Fruit fly (Drosophila melanogaster): ENCODE data around the gene CG31495.

CG31495 gene

dm6 chr3R:13859242-13859641 is 19.5 kb upstream of the CG31495 start:
- TF ChIP-seq sage (GFP tag; optimal IDR thresholded peaks at IDR 0.05) (no peak), CG32264 (GFP tag; optimal IDR thresholded peaks at IDR 0.05) (no peak), Hnf4 (GFP tag; optimal IDR thresholded peaks at IDR 0.05) (no peak), foxo (GFP tag; optimal IDR thresholded peaks at IDR 0.05) (no peak), N (GFP tag; optimal IDR thresholded peaks at IDR 0.05) (no peak), Myc (optimal IDR thresholded peaks at IDR 0.05) (no peak), CG9705 (GFP tag; optimal IDR thresholded peaks at IDR 0.05) (no peak), Sp1 (GFP tag; optimal IDR thresholded peaks at IDR 0.05) (no peak), Abd-B (GFP tag; optimal IDR thresholded peaks at IDR 0.05) (no peak), dmrt93B (GFP tag; optimal IDR thresholded peaks at IDR 0.05) (no peak), Rel (GFP tag; optimal IDR thresholded peaks at IDR 0.05) (no peak), Rel (tag; optimal IDR thresholded peaks at IDR 0.05) (no peak), Hr83 (GFP tag; optimal IDR thresholded peaks at IDR 0.05; ENCODE audit: poor library complexity, severe bottlenecking) (no peak), Mio (GFP tag; optimal IDR thresholded peaks at IDR 0.05) (no peak)

dm6 chr3R:13857339-13857738 is 17.6 kb upstream of the CG31495 start:
- TF ChIP-seq Hr83 (GFP tag; optimal IDR thresholded peaks at IDR 0.05; ENCODE audit: poor library complexity, severe bottlenecking) (no peak), foxo (GFP tag; optimal IDR thresholded peaks at IDR 0.05) (peak in 1 of 2 experiments; percentile 12)

- no peak for TF ChIP-seq usp (GFP tag; optimal IDR thresholded peaks at IDR 0.05)
- TF ChIP-seq Hr83 (GFP tag; optimal IDR thresholded peaks at IDR 0.05; ENCODE audit: poor library complexity, severe bottlenecking), result no peak
- TF ChIP-seq Jra (GFP tag; optimal IDR thresholded peaks at IDR 0.05), result no peak
- no peak for TF ChIP-seq Vsx2 (GFP tag; optimal IDR thresholded peaks at IDR 0.05; ENCODE audit: partially characterized antibody)
- TF ChIP-seq Dif (GFP tag; optimal IDR thresholded peaks at IDR 0.05; ENCODE audit: partially characterized antibody), result no peak
- TF ChIP-seq Hnf4 (GFP tag; optimal IDR thresholded peaks at IDR 0.05), result no peak
- TF ChIP-seq sage (GFP tag; optimal IDR thresholded peaks at IDR 0.05), result no peak
- TF ChIP-seq Dfd (GFP tag; optimal IDR thresholded peaks at IDR 0.05), result no peak
- TF ChIP-seq h (GFP tag; optimal IDR thresholded peaks at IDR 0.05), result no peak
- no peak for TF ChIP-seq OdsH (GFP tag; optimal IDR thresholded peaks at IDR 0.05)
- no peak for TF ChIP-seq CG9705 (GFP tag; optimal IDR thresholded peaks at IDR 0.05)
- TF ChIP-seq dl (GFP tag; optimal IDR thresholded peaks at IDR 0.05; ENCODE audit: insufficient read depth in 1 of 2, partially characterized antibody in 2 of 2), result no peak
- TF ChIP-seq rgr (GFP tag; optimal IDR thresholded peaks at IDR 0.05), result no peak
- TF ChIP-seq GATAd (GFP tag; optimal IDR thresholded peaks at IDR 0.05), result no peak
- TF ChIP-seq psq (GFP tag; optimal IDR thresholded peaks at IDR 0.05), result no peak
- TF ChIP-seq dsf (GFP tag; optimal IDR thresholded peaks at IDR 0.05; ENCODE audit: borderline replicate concordance), result no peak
- no peak for TF ChIP-seq brk (GFP tag; optimal IDR thresholded peaks at IDR 0.05)
- TF ChIP-seq sv (GFP tag; optimal IDR thresholded peaks at IDR 0.05), result no peak
- TF ChIP-seq Mio (GFP tag; optimal IDR thresholded peaks at IDR 0.05), result no peak
- no peak for TF ChIP-seq N (GFP tag; optimal IDR thresholded peaks at IDR 0.05)
These were observed 15.6 kb upstream of the CG31495 start, which contains the start of gene CG14362 for dm6 chr3R:13855354-13855753. CG14362 (minus strand) TSS chr3R:13855454.

- TF ChIP-seq GATAd (GFP tag; optimal IDR thresholded peaks at IDR 0.05), result no peak
- no peak for TF ChIP-seq Hr78 (GFP tag; optimal IDR thresholded peaks at IDR 0.05)
- TF ChIP-seq fru (GFP tag; optimal IDR thresholded peaks at IDR 0.05), result peak; percentile 32
- TF ChIP-seq lola (GFP tag; optimal IDR thresholded peaks at IDR 0.05), result no peak
- TF ChIP-seq CrebA (GFP tag; optimal IDR thresholded peaks at IDR 0.05; ENCODE audit: borderline replicate concordance), result no peak
- TF ChIP-seq usp (GFP tag; optimal IDR thresholded peaks at IDR 0.05), result no peak
- TF ChIP-seq ey (GFP tag; optimal IDR thresholded peaks at IDR 0.05), result peak; percentile 9
- TF ChIP-seq pan (optimal IDR thresholded peaks at IDR 0.05), result no peak
- TF ChIP-seq sage (GFP tag; optimal IDR thresholded peaks at IDR 0.05), result no peak
- no peak for TF ChIP-seq Dif (GFP tag; optimal IDR thresholded peaks at IDR 0.05; ENCODE audit: partially characterized antibody)
- peak; percentile 14 for TF ChIP-seq rgr (GFP tag; optimal IDR thresholded peaks at IDR 0.05)
- no peak for TF ChIP-seq Myc (optimal IDR thresholded peaks at IDR 0.05)
- peak; percentile 45 for TF ChIP-seq Sp1 (GFP tag; optimal IDR thresholded peaks at IDR 0.05)
- TF ChIP-seq Jra (GFP tag; optimal IDR thresholded peaks at IDR 0.05), result no peak
- peak; percentile 7 for TF ChIP-seq psq (GFP tag; optimal IDR thresholded peaks at IDR 0.05)
- TF ChIP-seq dl (GFP tag; optimal IDR thresholded peaks at IDR 0.05; ENCODE audit: insufficient read depth in 1 of 2, partially characterized antibody in 2 of 2), result no peak
- TF ChIP-seq foxo (GFP tag; optimal IDR thresholded peaks at IDR 0.05), result peak in 1 of 2 experiments; percentile 39
- TF ChIP-seq Dfd (GFP tag; optimal IDR thresholded peaks at IDR 0.05), result no peak
- TF ChIP-seq HLH106 (tag; optimal IDR thresholded peaks at IDR 0.05), result peak; percentile 54
- TF ChIP-seq Abd-B (GFP tag; optimal IDR thresholded peaks at IDR 0.05), result no peak
- no peak for TF ChIP-seq Vsx2 (GFP tag; optimal IDR thresholded peaks at IDR 0.05; ENCODE audit: partially characterized antibody)
- TF ChIP-seq OdsH (GFP tag; optimal IDR thresholded peaks at IDR 0.05), result peak; percentile 22
- TF ChIP-seq Hnf4 (GFP tag; optimal IDR thresholded peaks at IDR 0.05), result no peak
- no peak for TF ChIP-seq Mio (GFP tag; optimal IDR thresholded peaks at IDR 0.05)
- peak; percentile 10 for TF ChIP-seq dmrt93B (GFP tag; optimal IDR thresholded peaks at IDR 0.05)
- TF ChIP-seq Rel (GFP tag; optimal IDR thresholded peaks at IDR 0.05), result no peak
- no peak for TF ChIP-seq Rel (tag; optimal IDR thresholded peaks at IDR 0.05)
- TF ChIP-seq h (GFP tag; optimal IDR thresholded peaks at IDR 0.05), result peak; percentile 39
These were observed 11.3 kb upstream of the CG31495 start for dm6 chr3R:13850992-13851391.

Data from whole organism, wandering third instar larva.